Worm (Caenorhabditis elegans) whole organism, young adult: ENCODE measurements around the gene ykt-6.

ENCODE experiments used
- B0336.3 ChIP-seq: fragments of 200-800 bp; sonication (Bioruptor generic); IDR thresholded peaks from 2 replicates; pipeline ENCODE4 v1.3.6; 2022; ENCODE audit warnings: missing genetic modification characterization, missing compliant biosample characterization
- D2030.7 ChIP-seq: fragments of 200-800 bp; sonication (Bioruptor generic); IDR thresholded peaks from 2 replicates; pipeline ENCODE4 v1.3.6; 2022; ENCODE audit warnings: missing genetic modification reagents, missing genetic modification characterization, missing compliant biosample characterization
- F23B12.7 ChIP-seq: sonication (generic microtip); optimal IDR thresholded peaks from 2 replicates; lab custom pipeline; 2017; ENCODE audit warnings: missing genetic modification characterization, mild to moderate bottlenecking, missing compliant biosample characterization, antibody characterized with exemption, moderate library complexity; ENCODE audit not compliant: insufficient read depth
- F33H1.4 ChIP-seq: fragments of 200-800 bp; sonication (Bioruptor generic); IDR thresholded peaks from 2 replicates; pipeline ENCODE4 v1.3.6; 2022; ENCODE audit warnings: missing genetic modification reagents, missing genetic modification characterization, missing compliant biosample characterization
- F49E8.2 ChIP-seq: sonication (generic microtip); optimal IDR thresholded peaks from 3 replicates; lab custom pipeline; 2017; ENCODE audit warnings: missing genetic modification characterization, mild to moderate bottlenecking, missing compliant biosample characterization, antibody characterized with exemption, moderate library complexity; ENCODE audit not compliant: insufficient read depth
- F52B5.7 ChIP-seq: sonication (generic microtip); optimal IDR thresholded peaks from 2 replicates; lab custom pipeline; 2016; ENCODE audit warnings: mild to moderate bottlenecking, missing genetic modification characterization, missing compliant biosample characterization
- F55B11.4 ChIP-seq: sonication (generic microtip); optimal IDR thresholded peaks from 2 replicates; lab custom pipeline; 2016; ENCODE audit warnings: missing compliant biosample characterization, missing genetic modification characterization, borderline replicate concordance; ENCODE audit not compliant: insufficient read depth
- Y53G8AR.9 ChIP-seq: fragments of 200-800 bp; sonication (Bioruptor generic); conservative IDR thresholded peaks from 2 replicates; pipeline ENCODE4 v1.3.6; 2022; ENCODE audit warnings: missing genetic modification reagents, missing genetic modification characterization, missing compliant biosample characterization
- Y67H2A.10 ChIP-seq: fragments of 200-800 bp; sonication (Bioruptor generic); conservative IDR thresholded peaks from 2 replicates; pipeline ENCODE4 v1.3.6; 2022; ENCODE audit warnings: missing genetic modification reagents, missing genetic modification characterization, missing compliant biosample characterization
- aptf-3 ChIP-seq: fragments of 200-800 bp; sonication (Bioruptor generic); IDR thresholded peaks from 2 replicates; pipeline ENCODE4 v1.3.6; 2022; ENCODE audit warnings: missing genetic modification characterization, missing compliant biosample characterization
- atf-7 ChIP-seq: sonication (generic microtip); optimal IDR thresholded peaks from 2 replicates; lab custom pipeline; 2017; ENCODE audit warnings: mild to moderate bottlenecking, missing genetic modification characterization, missing compliant biosample characterization
- attf-3 ChIP-seq: fragments of 200-800 bp; sonication (Bioruptor generic); conservative IDR thresholded peaks from 2 replicates; pipeline ENCODE4 v1.3.6; 2022; ENCODE audit warnings: missing genetic modification reagents, missing genetic modification characterization, missing compliant biosample characterization
- cebp-1 ChIP-seq, 2 experiments: fragments of 200-800 bp in 1 of 2; sonication (Bioruptor generic) in 1 of 2; sonication (generic microtip) in 1 of 2; IDR thresholded peaks in 1 of 2; optimal IDR thresholded peaks in 1 of 2; 2 replicates each; pipeline versions ENCODE4 v1.3.6 to Lab custom; 2017 to 2022; ENCODE audit warnings: missing compliant biosample characterization in 2 of 2, missing genetic modification characterization in 2 of 2, mild to moderate bottlenecking in 1 of 2, missing genetic modification reagents in 1 of 2, moderate library complexity in 1 of 2
- ceh-27 ChIP-seq: fragments of 200-800 bp; sonication (Bioruptor generic); optimal IDR thresholded peaks from 2 replicates; lab custom pipeline; 2018; ENCODE audit warnings: mild to moderate bottlenecking, missing genetic modification characterization, moderate library complexity, missing compliant biosample characterization
- ceh-91 ChIP-seq: fragments of 200-800 bp; sonication (Bioruptor generic); IDR thresholded peaks from 2 replicates; pipeline ENCODE4 v1.3.6; 2022; ENCODE audit warnings: missing genetic modification reagents, missing genetic modification characterization, missing compliant biosample characterization
- dox-1 ChIP-seq: fragments of 200-800 bp; sonication (Bioruptor generic); IDR thresholded peaks from 2 replicates; pipeline ENCODE4 v1.3.6; 2022; ENCODE audit warnings: missing genetic modification reagents, missing genetic modification characterization, missing compliant biosample characterization
- efl-1 ChIP-seq: fragments of 150-350 bp; optimal IDR thresholded peaks from 2 replicates; lab custom pipeline; 2014; ENCODE audit warnings: missing biosample characterization, missing genetic modification reagents, missing genetic modification characterization
- ekl-4 ChIP-seq: fragments of 200-800 bp; sonication (Bioruptor generic); IDR thresholded peaks from 2 replicates; pipeline ENCODE4 v1.3.6; 2022; ENCODE audit warnings: missing genetic modification reagents, missing genetic modification characterization, missing compliant biosample characterization
- gei-17 ChIP-seq: fragments of 200-800 bp; sonication (Bioruptor generic); optimal IDR thresholded peaks from 2 replicates; lab custom pipeline; 2018; ENCODE audit warnings: mild to moderate bottlenecking, missing genetic modification characterization, missing compliant biosample characterization
- him-1 ChIP-seq: sonication (generic microtip); optimal IDR thresholded peaks from 2 replicates; lab custom pipeline; 2016; ENCODE audit warnings: missing genotype, missing genetic modification reagents, missing genetic modification characterization, missing compliant biosample characterization
- hmg-1.2 ChIP-seq: fragments of 200-800 bp; sonication (Bioruptor generic); IDR thresholded peaks from 2 replicates; pipeline ENCODE4 v1.3.6; 2022; ENCODE audit warnings: missing genetic modification reagents, missing genetic modification characterization, missing compliant biosample characterization
- lag-1 ChIP-seq: fragments of 200-800 bp; sonication (Bioruptor generic); IDR thresholded peaks from 2 replicates; pipeline ENCODE4 v1.3.6; 2022; ENCODE audit warnings: missing genetic modification reagents, missing genetic modification characterization, missing compliant biosample characterization
- lin-26 ChIP-seq: fragments of 200-800 bp; sonication (Bioruptor generic); IDR thresholded peaks from 2 replicates; pipeline ENCODE4 v1.3.6; 2022; ENCODE audit warnings: missing genetic modification reagents, missing genetic modification characterization, missing compliant biosample characterization
- lin-40 ChIP-seq: sonication (generic microtip); optimal IDR thresholded peaks from 2 replicates; lab custom pipeline; 2016; ENCODE audit warnings: missing genetic modification characterization, mild to moderate bottlenecking, missing compliant biosample characterization, missing genotype, missing genetic modification reagents
- lin-54 ChIP-seq: fragments of 200-800 bp; sonication (Bioruptor generic); optimal IDR thresholded peaks from 2 replicates; lab custom pipeline; 2018; ENCODE audit warnings: mild to moderate bottlenecking, missing genetic modification characterization, missing compliant biosample characterization
- lir-1 ChIP-seq: fragments of 200-800 bp; sonication (Bioruptor generic); conservative IDR thresholded peaks from 2 replicates; pipeline ENCODE4 v1.3.6; 2022; ENCODE audit warnings: missing genetic modification reagents, missing genetic modification characterization, missing compliant biosample characterization
- madf-3 ChIP-seq: fragments of 200-800 bp; sonication (Bioruptor generic); IDR thresholded peaks from 2 replicates; pipeline ENCODE4 v1.3.6; 2022; ENCODE audit warnings: missing genetic modification reagents, missing genetic modification characterization, missing compliant biosample characterization
- madf-8 ChIP-seq: fragments of 200-800 bp; sonication (Bioruptor generic); conservative IDR thresholded peaks from 2 replicates; pipeline ENCODE4 v1.3.6; 2022; ENCODE audit warnings: missing genetic modification reagents, missing genetic modification characterization, missing compliant biosample characterization
- mes-4 ChIP-seq: sonication (generic microtip); optimal IDR thresholded peaks from 2 replicates; lab custom pipeline; 2016; ENCODE audit warnings: missing genotype, missing genetic modification characterization, missing compliant biosample characterization
- nfyb-1 ChIP-seq: fragments of 200-800 bp; sonication (Bioruptor generic); IDR thresholded peaks from 2 replicates; pipeline ENCODE4 v1.3.6; 2022; ENCODE audit warnings: missing genetic modification reagents, missing genetic modification characterization, missing compliant biosample characterization
- nhr-80 ChIP-seq: sonication (generic microtip); optimal IDR thresholded peaks from 2 replicates; lab custom pipeline; 2016; ENCODE audit warnings: missing genetic modification characterization, missing compliant biosample characterization
- nhr-90 ChIP-seq: sonication (generic microtip); optimal IDR thresholded peaks from 2 replicates; lab custom pipeline; 2016; ENCODE audit warnings: missing genotype, mild to moderate bottlenecking, missing genetic modification characterization, missing compliant biosample characterization
- pha-4 ChIP-seq: fragments of 150-350 bp; sonication (generic microtip); optimal IDR thresholded peaks from 2 replicates; lab custom pipeline; 2014; ENCODE audit warnings: missing biosample characterization, missing genetic modification reagents, missing genetic modification characterization
- rec-8 ChIP-seq, 2 experiments: sonication (generic microtip); optimal IDR thresholded peaks; 2 replicates each; lab custom pipeline; 2016; ENCODE audit warnings: mild to moderate bottlenecking in 2 of 2, missing genetic modification characterization in 2 of 2, missing genetic modification reagents in 2 of 2, missing genotype in 2 of 2, missing biosample characterization in 1 of 2, missing compliant biosample characterization in 1 of 2, moderate library complexity in 1 of 2
- snpc-1.1 ChIP-seq: sonication (generic microtip); optimal IDR thresholded peaks from 2 replicates; lab custom pipeline; 2017; ENCODE audit warnings: missing genetic modification characterization, mild to moderate bottlenecking, missing compliant biosample characterization, antibody characterized with exemption, moderate library complexity, missing genotype, missing genetic modification reagents; ENCODE audit not compliant: insufficient read depth
- snpc-3.4 ChIP-seq: sonication (generic microtip); optimal IDR thresholded peaks from 2 replicates; lab custom pipeline; 2017; ENCODE audit warnings: missing genetic modification characterization, mild to moderate bottlenecking, missing compliant biosample characterization, antibody characterized with exemption, moderate library complexity, missing genotype, missing genetic modification reagents
- tbp1 ChIP-seq: fragments of 200-800 bp; sonication (Bioruptor generic); optimal IDR thresholded peaks from 2 replicates; lab custom pipeline; 2018; ENCODE audit warnings: mild to moderate bottlenecking, missing genetic modification characterization, missing compliant biosample characterization
- tlf-1 ChIP-seq: fragments of 200-800 bp; sonication (Bioruptor generic); optimal IDR thresholded peaks from 2 replicates; lab custom pipeline; 2018; ENCODE audit warnings: mild to moderate bottlenecking, missing genetic modification characterization, missing compliant biosample characterization
- xnd-1 ChIP-seq: sonication (generic microtip); optimal IDR thresholded peaks from 2 replicates; lab custom pipeline; 2016; ENCODE audit warnings: missing genotype, missing genetic modification reagents, missing genetic modification characterization, missing compliant biosample characterization
- zfh-2 ChIP-seq: fragments of 200-800 bp; sonication (Bioruptor generic); conservative IDR thresholded peaks from 2 replicates; pipeline ENCODE4 v1.3.6; 2022; ENCODE audit warnings: missing genetic modification reagents, missing genetic modification characterization, missing compliant biosample characterization
- zim-3 ChIP-seq: sonication (generic microtip); optimal IDR thresholded peaks from 2 replicates; lab custom pipeline; 2017; ENCODE audit warnings: mild to moderate bottlenecking, missing genetic modification characterization, moderate library complexity, missing compliant biosample characterization
- ztf-18 ChIP-seq: sonication (generic microtip); optimal IDR thresholded peaks from 2 replicates; lab custom pipeline; 2016; ENCODE audit warnings: missing genotype, mild to moderate bottlenecking, missing genetic modification characterization, missing compliant biosample characterization
- ztf-26 ChIP-seq: sonication (generic microtip); optimal IDR thresholded peaks from 2 replicates; lab custom pipeline; 2017; ENCODE audit warnings: missing genetic modification characterization, missing compliant biosample characterization
- ztf-6 ChIP-seq: fragments of 200-800 bp; sonication (Bioruptor generic); IDR thresholded peaks from 2 replicates; pipeline ENCODE4 v1.3.6; 2022; ENCODE audit warnings: missing genetic modification reagents, missing genetic modification characterization, missing compliant biosample characterization

The ykt-6 gene

DNA sequence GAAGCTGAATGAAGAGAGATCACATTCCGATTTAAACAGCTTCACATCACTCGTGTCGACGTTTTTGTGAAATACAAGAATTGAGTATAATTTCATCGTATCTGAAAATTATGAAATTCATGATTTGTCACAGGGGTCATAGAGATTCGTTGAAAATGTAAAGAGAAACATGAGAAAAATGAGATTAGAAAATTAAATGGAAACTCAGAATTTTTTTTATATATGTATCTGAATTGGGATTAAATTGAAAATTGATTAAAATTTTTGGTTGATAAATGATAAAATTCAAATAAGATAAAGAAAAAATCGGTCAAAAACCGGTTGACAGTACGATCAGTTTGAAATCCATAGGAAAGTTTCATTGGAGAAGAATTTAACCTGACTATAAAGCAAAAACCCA lies at the start of gene ykt-6:
ykt-6 (minus strand) TSS at position 101 of the 400 bp plus-strand sequence.
- TF ChIP-seq zfh-2 (GFP tag; lab: Robert Waterston, UW) (no peak), ztf-6 (no peak)

DNA sequence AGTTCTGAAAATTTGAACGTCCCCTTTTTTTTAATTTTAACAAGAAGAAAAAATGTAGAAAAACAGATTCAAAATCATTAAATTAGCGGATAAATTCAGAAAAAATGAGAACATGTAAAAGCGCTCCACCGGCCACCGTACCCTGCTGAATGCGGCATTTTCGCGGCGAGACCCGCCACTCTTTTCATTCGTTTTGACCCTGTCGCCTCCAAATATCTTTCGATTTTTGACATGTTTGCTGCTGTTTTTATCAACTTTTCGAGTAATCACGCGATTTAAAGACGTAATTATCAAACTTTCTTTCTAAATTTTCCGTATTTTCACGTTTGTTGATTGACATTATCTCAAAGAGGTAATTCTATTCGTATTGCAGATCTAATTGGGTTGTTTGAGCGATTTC lies 48.8 kb upstream of the ykt-6 start, which contains the start of gene gsp-2:
gsp-2 (plus strand) TSS at position 374 of the 400 bp plus-strand sequence.
- TF ChIP-seq nhr-80 (tag; lab: Kevin White, UChicago): peak; percentile 84
- peak; percentile 6 for TF ChIP-seq lin-40 (tag; lab: Kevin White, UChicago)
- TF ChIP-seq ceh-27 (GFP tag; lab: Kevin White, UChicago): peak; percentile 69
- TF ChIP-seq nfyb-1 (GFP tag; lab: Robert Waterston, UW): peak; percentile 63; the same call in 1 of the 2 replicates
- TF ChIP-seq xnd-1 (tag; lab: Kevin White, UChicago): no peak
- TF ChIP-seq hmg-1.2: peak; percentile 47; the same call in 1 of the 2 replicates
- TF ChIP-seq cebp-1 (GFP tag; IDR thresholded peaks at IDR 0.05; lab: Robert Waterston, UW): no peak
- TF ChIP-seq cebp-1 (tag; optimal IDR thresholded peaks at IDR 0.05; lab: Kevin White, UChicago): peak; percentile 69
- TF ChIP-seq B0336.3 (GFP tag; lab: Robert Waterston, UW): peak; percentile 28; the same call in 1 of the 2 replicates
- TF ChIP-seq D2030.7 (GFP tag; lab: Robert Waterston, UW): no peak; the same call in 1 of the 2 replicates
- peak; percentile 36; the same call in 1 of the 2 replicates for TF ChIP-seq ceh-91
- TF ChIP-seq aptf-3 (GFP tag; lab: Robert Waterston, UW): no peak
- peak; percentile 27 for TF ChIP-seq snpc-1.1 (tag; lab: Kevin White, UChicago)
- TF ChIP-seq ztf-6: no peak
- TF ChIP-seq him-1: no peak
- TF ChIP-seq F55B11.4 (tag; lab: Kevin White, UChicago): no peak
- TF ChIP-seq F49E8.2 (tag; lab: Kevin White, UChicago): no peak
- no peak for TF ChIP-seq ztf-26 (tag; lab: Kevin White, UChicago)
- peak; percentile 62; the same call in 1 of the 2 replicates for TF ChIP-seq lir-1 (GFP tag; lab: Robert Waterston, UW)
- peak; percentile 51 for TF ChIP-seq atf-7 (tag; lab: Kevin White, UChicago)
- TF ChIP-seq lin-54 (GFP tag; lab: Kevin White, UChicago): peak; percentile 61
- peak; percentile 90 for TF ChIP-seq F33H1.4 (GFP tag; lab: Robert Waterston, UW)
- peak; percentile 5 for TF ChIP-seq tlf-1 (GFP tag; lab: Kevin White, UChicago)
- 0 out of 2 replicates have a peak, but pooled peaks have one; percentile 15 for TF ChIP-seq Y53G8AR.9 (GFP tag; lab: Robert Waterston, UW)
- no peak for TF ChIP-seq rec-8 (tag; optimal IDR thresholded peaks at IDR 0.05; lab: Kevin White, UChicago)
- TF ChIP-seq snpc-3.4 (tag; lab: Kevin White, UChicago): peak; percentile 43
- no peak for TF ChIP-seq F52B5.7 (tag; lab: Kevin White, UChicago)
- peak; percentile 47 for TF ChIP-seq ztf-18 (tag; lab: Kevin White, UChicago)
- TF ChIP-seq attf-3 (GFP tag; lab: Robert Waterston, UW): peak; percentile 40; the same call in 1 of the 2 replicates
- TF ChIP-seq F23B12.7: peak; percentile 71
- peak; percentile 87 for TF ChIP-seq dox-1 (GFP tag; lab: Robert Waterston, UW)
- 0 out of 2 replicates have a peak, but pooled peaks have one; percentile 34 for TF ChIP-seq lin-26 (GFP tag; lab: Robert Waterston, UW)
- no peak for TF ChIP-seq zim-3
- peak; percentile 34; the same call in 1 of the 2 replicates for TF ChIP-seq Y67H2A.10 (GFP tag; lab: Robert Waterston, UW)
- TF ChIP-seq mes-4: no peak
- TF ChIP-seq pha-4 (tag; lab: Kevin White, UChicago): peak; percentile 3
- no peak for TF ChIP-seq ekl-4 (GFP tag; lab: Robert Waterston, UW)
- TF ChIP-seq efl-1 (GFP tag; lab: Kevin White, UChicago): peak; percentile 67
- TF ChIP-seq lag-1 (GFP tag; lab: Robert Waterston, UW): no peak
- 0 out of 2 replicates have a peak, but pooled peaks have one; percentile 22 for TF ChIP-seq madf-8
- peak; percentile 25 for TF ChIP-seq nhr-90 (tag; lab: Kevin White, UChicago)
- TF ChIP-seq madf-3 (GFP tag; lab: Robert Waterston, UW): 0 out of 2 replicates have a peak, but pooled peaks have one; percentile 34
- peak; percentile 54 for TF ChIP-seq tbp1
- peak; percentile 61; the same call in 1 of the 2 replicates for TF ChIP-seq zfh-2 (GFP tag; lab: Robert Waterston, UW)
- TF ChIP-seq gei-17 (GFP tag; lab: Kevin White, UChicago): no peak
